Worm (Caenorhabditis elegans) whole organism, early embryonic: Measurements from ENCODE around the gene ttc-36.
A peak's percentile ranks its signal among the peaks of the same experiment; 100 is the strongest.

Experiments
- B0310.2 ChIP-seq: sonication (generic microtip); optimal IDR thresholded peaks from 2 replicates; lab custom pipeline; 2016; ENCODE audit warnings: mild to moderate bottlenecking, missing genetic modification characterization, missing compliant biosample characterization
- F13C5.2 ChIP-seq: sonication (generic microtip); optimal IDR thresholded peaks from 2 replicates; lab custom pipeline; 2017; ENCODE audit warnings: mild to moderate bottlenecking, missing genetic modification characterization, inconsistent platforms, missing compliant biosample characterization
- aly-1 ChIP-seq: sonication (generic microtip); optimal IDR thresholded peaks from 2 replicates; lab custom pipeline; 2016; ENCODE audit warnings: missing genetic modification characterization, missing compliant biosample characterization
- ama-1 ChIP-seq: fragments of 150-350 bp; optimal IDR thresholded peaks from 2 replicates; lab custom pipeline; 2014
- ceh-13 ChIP-seq: fragments of 200-800 bp; sonication (Bioruptor generic); optimal IDR thresholded peaks from 2 replicates; lab custom pipeline; 2018; ENCODE audit warnings: mild to moderate bottlenecking, missing genetic modification characterization, missing compliant biosample characterization
- ceh-36 ChIP-seq: sonication (generic microtip); optimal IDR thresholded peaks from 2 replicates; lab custom pipeline; 2016; ENCODE audit warnings: missing genetic modification characterization, inconsistent platforms, missing compliant biosample characterization
- ets-7 ChIP-seq: sonication (generic microtip); optimal IDR thresholded peaks from 2 replicates; lab custom pipeline; 2016; ENCODE audit warnings: missing genotype, missing genetic modification characterization, missing compliant biosample characterization
- flt-1 ChIP-seq: fragments of 200-800 bp; sonication (Bioruptor generic); IDR thresholded peaks from 2 replicates; pipeline ENCODE4 v1.3.6; 2022; ENCODE audit warnings: missing genetic modification characterization, missing compliant biosample characterization
- hmbx-1 ChIP-seq: sonication (generic microtip); optimal IDR thresholded peaks from 2 replicates; lab custom pipeline; 2016; ENCODE audit warnings: mild to moderate bottlenecking, missing genetic modification characterization, missing compliant biosample characterization
- hmg-4 ChIP-seq: fragments of 200-800 bp; sonication (Bioruptor generic); optimal IDR thresholded peaks from 2 replicates; lab custom pipeline; 2018; ENCODE audit warnings: mild to moderate bottlenecking, missing genetic modification characterization, missing compliant biosample characterization
- hnd-1 ChIP-seq: sonication (generic microtip); optimal IDR thresholded peaks from 2 replicates; lab custom pipeline; 2016; ENCODE audit warnings: missing genetic modification characterization, missing compliant biosample characterization
- pes-1 ChIP-seq: fragments of 200-800 bp; sonication (Bioruptor generic); IDR thresholded peaks from 2 replicates; pipeline ENCODE4 v1.3.6; 2022; ENCODE audit warnings: missing genetic modification reagents, missing genetic modification characterization, missing compliant biosample characterization
- scrt-1 ChIP-seq: fragments of 200-800 bp; sonication (Bioruptor generic); IDR thresholded peaks from 2 replicates; pipeline ENCODE4 v1.3.6; 2022; ENCODE audit warnings: missing genetic modification characterization, missing compliant biosample characterization
- sea-1 ChIP-seq: fragments of 200-800 bp; sonication (Bioruptor generic); conservative IDR thresholded peaks from 2 replicates; pipeline ENCODE4 v1.3.6; 2022; ENCODE audit warnings: missing genetic modification characterization, missing compliant biosample characterization
- tbx-11 ChIP-seq: fragments of 200-800 bp; sonication (Bioruptor generic); IDR thresholded peaks from 2 replicates; pipeline ENCODE4 v1.3.6; 2022; ENCODE audit warnings: missing genetic modification characterization, missing compliant biosample characterization
- tbx-37 ChIP-seq: fragments of 200-800 bp; sonication (Bioruptor generic); conservative IDR thresholded peaks from 2 replicates; pipeline ENCODE4 v1.3.6; 2022; ENCODE audit warnings: missing genetic modification reagents, missing genetic modification characterization, missing compliant biosample characterization
- tra-4 ChIP-seq: sonication (generic microtip); optimal IDR thresholded peaks from 2 replicates; lab custom pipeline; 2017; ENCODE audit warnings: missing genetic modification characterization, missing compliant biosample characterization

Gene ttc-36

DNA sequence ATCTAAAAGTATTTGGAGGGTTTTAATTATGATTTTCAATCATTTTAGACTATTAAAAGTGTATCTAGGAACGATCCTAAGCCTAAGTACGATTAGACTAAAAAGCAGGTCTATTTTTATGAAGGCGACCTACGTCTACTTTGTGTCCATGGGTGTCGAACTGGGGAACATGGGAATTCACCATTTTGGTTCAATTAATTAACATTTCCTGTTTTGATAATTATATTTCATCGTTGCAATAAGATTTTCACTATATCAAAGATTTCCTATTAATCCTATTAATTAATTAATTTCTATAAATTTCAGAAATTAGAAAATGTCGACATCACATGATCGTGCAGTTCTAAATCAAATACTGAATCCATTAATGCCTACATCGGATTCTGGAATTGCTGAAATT is at the start of gene ttc-36:
Gene ttc-36 (plus strand): TSS at position 301 of the 400 bp plus-strand sequence.
- no peak for TF ChIP-seq sea-1 (GFP tag; lab: Robert Waterston, UW)
- no peak for TF ChIP-seq hnd-1
- TF ChIP-seq tra-4 (tag; lab: Kevin White, UChicago) = no peak
- no peak for TF ChIP-seq ceh-36
- no peak for TF ChIP-seq ama-1 (lab: Kevin White, UChicago)
- no peak for TF ChIP-seq aly-1
- TF ChIP-seq B0310.2 (tag; lab: Kevin White, UChicago) = no peak
- TF ChIP-seq tbx-37 (GFP tag; lab: Robert Waterston, UW) = no peak
- no peak for TF ChIP-seq hmbx-1 (tag; lab: Kevin White, UChicago)
- no peak for TF ChIP-seq flt-1 (GFP tag; lab: Robert Waterston, UW)
- no peak for TF ChIP-seq F13C5.2 (tag; lab: Kevin White, UChicago)
- no peak for TF ChIP-seq ceh-13
- no peak for TF ChIP-seq ets-7 (tag; lab: Kevin White, UChicago)
- TF ChIP-seq scrt-1 (GFP tag; lab: Robert Waterston, UW) = no peak
- no peak for TF ChIP-seq hmg-4 (GFP tag; lab: Kevin White, UChicago)
- TF ChIP-seq tbx-11 (GFP tag; lab: Robert Waterston, UW) = no peak
- no peak for TF ChIP-seq pes-1 (GFP tag; lab: Robert Waterston, UW)

DNA sequence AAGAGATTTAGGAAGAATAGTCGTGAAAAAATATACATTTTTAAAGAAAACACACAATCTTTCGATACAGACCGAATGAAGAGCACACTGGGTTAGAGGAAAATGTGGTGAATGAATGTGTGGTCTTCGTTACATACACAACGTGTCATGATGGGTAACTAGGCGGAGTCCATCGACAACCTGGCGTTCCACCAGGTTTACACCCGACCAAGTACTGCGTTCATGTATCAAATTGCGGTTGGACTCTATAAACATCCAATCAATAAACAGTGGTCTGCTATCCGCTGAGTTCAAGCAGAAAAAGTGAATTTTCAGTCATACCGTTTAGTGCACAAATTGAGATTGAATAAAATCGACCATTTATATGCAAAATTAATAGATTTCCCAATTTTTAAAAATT is 48.2 kb upstream of the ttc-36 start, which contains the start of gene sdz-38:
Gene sdz-38 (minus strand): TSS at position 101 of the 400 bp plus-strand sequence.
- TF ChIP-seq tra-4 (tag; lab: Kevin White, UChicago) = no peak
- TF ChIP-seq pes-1 (GFP tag; lab: Robert Waterston, UW) = no peak
- TF ChIP-seq ceh-36 = no peak
- TF ChIP-seq flt-1 (GFP tag; lab: Robert Waterston, UW) = no peak
- TF ChIP-seq ceh-13 = no peak
- no peak for TF ChIP-seq hmg-4 (GFP tag; lab: Kevin White, UChicago)
- TF ChIP-seq scrt-1 (GFP tag; lab: Robert Waterston, UW) = no peak
- TF ChIP-seq tbx-37 (GFP tag; lab: Robert Waterston, UW) = no peak

DNA sequence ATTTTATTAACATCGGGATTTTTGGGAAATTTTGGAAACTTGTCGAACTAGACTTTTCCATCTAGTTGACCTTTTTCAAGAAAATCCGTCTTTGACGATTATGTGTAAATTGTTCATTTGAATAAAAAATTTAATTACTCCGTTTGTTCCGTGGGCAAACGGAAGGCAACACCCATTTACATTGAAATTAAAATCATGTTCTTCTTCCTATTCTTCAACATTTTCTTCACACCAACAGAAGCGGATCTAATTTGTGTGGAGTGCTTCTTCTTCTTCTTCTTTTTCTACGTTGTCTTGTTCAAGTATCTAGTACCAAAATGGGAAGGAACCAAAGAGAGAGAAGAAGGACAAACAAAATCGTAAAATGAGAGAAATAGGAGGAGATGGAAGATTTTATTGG is 47.6 kb upstream of the ttc-36 start:
- TF ChIP-seq scrt-1 (GFP tag; lab: Robert Waterston, UW) (no peak), hnd-1 (no peak), flt-1 (GFP tag; lab: Robert Waterston, UW) (no peak), F13C5.2 (tag; lab: Kevin White, UChicago) (no peak)

DNA sequence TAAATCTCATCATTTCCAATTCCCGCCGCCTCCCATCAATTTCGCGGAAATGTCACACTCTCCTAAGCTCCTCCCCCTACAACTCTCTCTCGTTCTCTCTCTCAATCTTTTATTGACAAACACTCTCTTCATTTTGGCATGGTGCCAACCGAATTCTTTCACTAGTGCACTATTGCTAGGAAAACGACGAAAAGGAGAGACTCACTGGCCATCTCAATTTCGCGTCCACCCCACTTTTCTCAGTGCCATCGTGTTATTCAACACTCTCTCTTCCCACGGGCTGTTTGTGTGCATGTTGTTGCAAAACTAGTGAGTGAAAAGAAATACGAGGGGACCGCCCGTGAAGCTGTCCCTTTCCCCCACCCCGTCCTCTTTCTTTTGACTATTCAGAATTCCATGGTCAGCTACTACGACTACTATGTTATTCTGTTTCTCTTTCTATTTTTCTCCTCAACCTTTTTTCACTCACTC is 45.1 kb upstream of the ttc-36 start:
- TF ChIP-seq hmg-4 (GFP tag; lab: Kevin White, UChicago) (peak; percentile 47), ceh-13 (no peak), F13C5.2 (tag; lab: Kevin White, UChicago) (peak; percentile 49)

ce11 chrII:9986635-9987575 is 43.1 kb upstream of the ttc-36 start:
- no peak for TF ChIP-seq flt-1 (GFP tag; lab: Robert Waterston, UW)
- no peak for TF ChIP-seq aly-1
- TF ChIP-seq hmbx-1 (tag; lab: Kevin White, UChicago) = no peak
- TF ChIP-seq tbx-11 (GFP tag; lab: Robert Waterston, UW) = no peak
- no peak for TF ChIP-seq sea-1 (GFP tag; lab: Robert Waterston, UW)

DNA sequence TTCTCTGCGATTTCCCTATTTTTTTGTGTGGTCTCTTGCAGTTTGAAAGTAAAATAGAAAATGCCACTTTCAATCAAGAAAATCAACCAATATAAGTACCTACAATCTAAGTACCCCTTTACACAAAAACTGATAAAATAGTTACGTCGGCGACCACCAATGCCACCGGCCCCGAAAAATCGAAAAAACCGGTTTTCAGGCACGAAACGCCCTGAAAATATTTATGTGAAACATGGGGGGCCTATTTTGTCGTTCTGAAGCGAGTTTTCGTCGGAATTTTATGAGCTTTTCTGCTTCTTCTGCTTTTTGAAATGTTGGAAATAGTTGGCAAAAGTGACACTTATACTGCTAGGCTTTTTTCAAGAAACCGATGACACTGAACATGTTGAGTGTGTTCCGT is 41.4 kb upstream of the ttc-36 start:
- TF ChIP-seq F13C5.2 (tag; lab: Kevin White, UChicago) (no peak), hmbx-1 (tag; lab: Kevin White, UChicago) (no peak), hnd-1 (no peak), flt-1 (GFP tag; lab: Robert Waterston, UW) (no peak), aly-1 (no peak), ceh-36 (no peak), sea-1 (GFP tag; lab: Robert Waterston, UW) (no peak), tra-4 (tag; lab: Kevin White, UChicago) (no peak)

- no peak for TF ChIP-seq scrt-1 (GFP tag; lab: Robert Waterston, UW)
- no peak for TF ChIP-seq pes-1 (GFP tag; lab: Robert Waterston, UW)
- TF ChIP-seq ets-7 (tag; lab: Kevin White, UChicago) = no peak
These were observed 40.5 kb upstream of the ttc-36 start for ce11 chrII:9989533-9989932.

ce11 chrII:9990812-9991211 is 39.2 kb upstream of the ttc-36 start, which contains the start of gene lec-3:
TSS of gene lec-3 (plus strand) at chrII:9991112.
- TF ChIP-seq aly-1 (no peak), ceh-36 (no peak), B0310.2 (tag; lab: Kevin White, UChicago) (no peak), hmg-4 (GFP tag; lab: Kevin White, UChicago) (no peak), scrt-1 (GFP tag; lab: Robert Waterston, UW) (no peak), F13C5.2 (tag; lab: Kevin White, UChicago) (no peak), pes-1 (GFP tag; lab: Robert Waterston, UW) (no peak), tbx-11 (GFP tag; lab: Robert Waterston, UW) (no peak), flt-1 (GFP tag; lab: Robert Waterston, UW) (no peak), sea-1 (GFP tag; lab: Robert Waterston, UW) (no peak), ama-1 (lab: Kevin White, UChicago) (no peak), tra-4 (tag; lab: Kevin White, UChicago) (no peak), hnd-1 (no peak), ets-7 (tag; lab: Kevin White, UChicago) (no peak), hmbx-1 (tag; lab: Kevin White, UChicago) (no peak), tbx-37 (GFP tag; lab: Robert Waterston, UW) (no peak)
